Worm (Caenorhabditis elegans): ENCODE measurements around the gene str-168.

Gene str-168

DNA sequence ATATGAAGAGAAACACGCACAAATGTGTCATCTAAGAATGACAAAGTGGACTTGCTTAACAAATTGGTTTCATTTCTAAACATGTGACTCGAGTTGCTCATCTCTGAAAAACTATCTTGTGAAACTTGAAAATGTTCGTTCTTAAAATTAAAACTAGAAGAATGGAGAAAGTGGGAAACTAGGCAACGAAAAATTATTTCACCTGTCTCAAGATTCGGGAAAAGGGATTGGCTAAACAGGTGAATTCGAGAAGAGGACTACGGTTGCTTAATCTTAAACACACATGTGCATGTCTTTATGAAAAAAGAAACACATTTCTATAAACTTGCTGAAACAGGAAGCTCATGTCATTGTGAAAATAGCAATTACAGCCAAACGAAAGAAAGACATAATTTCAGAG, 42.3 kb downstream of the str-168 start, which contains the start of gene srz-24:
Gene srz-24 (minus strand): TSS at position 101 of the 400 bp plus-strand sequence.
- TF ChIP-seq ceh-9 (tag; optimal IDR thresholded peaks at IDR 0.05) (no peak), nhr-28 (tag; optimal IDR thresholded peaks at IDR 0.05) (no peak), ztf-11 (tag; optimal IDR thresholded peaks at IDR 0.05) (no peak), skn-1 (tag; optimal IDR thresholded peaks at IDR 0.05) (no peak), elt-1 (tag; optimal IDR thresholded peaks at IDR 0.05) (no peak), nhr-43 (tag; optimal IDR thresholded peaks at IDR 0.05; ENCODE audit: poor library complexity, severe bottlenecking) (no peak), lin-15B (tag; optimal IDR thresholded peaks at IDR 0.05) (no peak), ZK546.5 (tag; optimal IDR thresholded peaks at IDR 0.05) (no peak), pha-4 (tag; optimal IDR thresholded peaks at IDR 0.05) (no peak), nhr-237 (tag; optimal IDR thresholded peaks at IDR 0.05) (no peak), ama-1 (optimal IDR thresholded peaks at IDR 0.05) (no peak), R02D3.7 (tag; optimal IDR thresholded peaks at IDR 0.05) (no peak), elt-2 (tag; optimal IDR thresholded peaks at IDR 0.05) (no peak), aly-2 (tag; optimal IDR thresholded peaks at IDR 0.05) (no peak), daf-12 (tag; optimal IDR thresholded peaks at IDR 0.05) (no peak), ceh-82 (tag; optimal IDR thresholded peaks at IDR 0.05) (no peak), sea-2 (GFP tag; optimal IDR thresholded peaks at IDR 0.05) (no peak)

ce11 chrIV:4982477-4982876, 43.7 kb downstream of the str-168 start, which contains the start of gene E03H12.4:
TSS of gene E03H12.4 (plus strand) at chrIV:4982596.
- no peak for TF ChIP-seq egl-27 (tag; optimal IDR thresholded peaks at IDR 0.05)
- no peak for TF ChIP-seq lin-15B (tag; optimal IDR thresholded peaks at IDR 0.05)
- TF ChIP-seq ama-1 (optimal IDR thresholded peaks at IDR 0.05) = no peak
- TF ChIP-seq ztf-4 (tag; optimal IDR thresholded peaks at IDR 0.05) = no peak
- TF ChIP-seq ceh-82 (tag; optimal IDR thresholded peaks at IDR 0.05) = no peak
- no peak for TF ChIP-seq mdl-1 (tag; optimal IDR thresholded peaks at IDR 0.05)
- no peak for TF ChIP-seq elt-2 (tag; optimal IDR thresholded peaks at IDR 0.05)
- TF ChIP-seq ZK546.5 (tag; optimal IDR thresholded peaks at IDR 0.05) = no peak
- no peak for TF ChIP-seq tbx-2 (tag; optimal IDR thresholded peaks at IDR 0.05)

DNA sequence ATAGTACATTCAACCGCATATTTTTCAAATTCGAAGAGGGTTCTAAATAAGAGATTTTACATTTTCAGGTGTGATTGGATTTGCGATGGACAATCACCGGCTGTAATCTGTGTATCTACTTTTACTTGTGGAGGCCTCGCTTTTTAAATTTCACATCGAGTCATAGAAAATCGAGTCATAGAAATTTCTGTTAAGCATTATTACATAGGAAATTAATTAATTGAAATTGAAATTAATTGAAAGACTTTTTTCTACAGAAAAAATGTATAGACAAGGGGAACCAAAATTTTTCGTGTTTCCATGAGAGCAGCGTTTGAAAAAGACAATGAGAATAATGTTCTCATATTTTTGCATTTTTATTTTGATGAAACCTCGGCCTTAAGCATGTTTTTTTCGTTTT, 45.0 kb downstream of the str-168 start, which contains the start of gene clec-176:
Gene clec-176 (plus strand): TSS at position 301 of the 400 bp plus-strand sequence.
- no peak for TF ChIP-seq nfya-1 (tag; optimal IDR thresholded peaks at IDR 0.05; ENCODE audit: insufficient read depth)
- TF ChIP-seq zag-1 (tag; optimal IDR thresholded peaks at IDR 0.05) = no peak
- TF ChIP-seq pha-4 (tag; optimal IDR thresholded peaks at IDR 0.05) = no peak
- TF ChIP-seq ceh-28 (tag; optimal IDR thresholded peaks at IDR 0.05) = no peak
- TF ChIP-seq nhr-28 (tag; optimal IDR thresholded peaks at IDR 0.05) = no peak
- TF ChIP-seq unc-62 (GFP tag; optimal IDR thresholded peaks at IDR 0.05) = no peak
- no peak for TF ChIP-seq hmg-11 (tag; optimal IDR thresholded peaks at IDR 0.05)
- no peak for TF ChIP-seq mdl-1 (tag; optimal IDR thresholded peaks at IDR 0.05)
- TF ChIP-seq tbx-2 (tag; optimal IDR thresholded peaks at IDR 0.05) = no peak
- TF ChIP-seq ZK546.5 (tag; optimal IDR thresholded peaks at IDR 0.05) = no peak

DNA sequence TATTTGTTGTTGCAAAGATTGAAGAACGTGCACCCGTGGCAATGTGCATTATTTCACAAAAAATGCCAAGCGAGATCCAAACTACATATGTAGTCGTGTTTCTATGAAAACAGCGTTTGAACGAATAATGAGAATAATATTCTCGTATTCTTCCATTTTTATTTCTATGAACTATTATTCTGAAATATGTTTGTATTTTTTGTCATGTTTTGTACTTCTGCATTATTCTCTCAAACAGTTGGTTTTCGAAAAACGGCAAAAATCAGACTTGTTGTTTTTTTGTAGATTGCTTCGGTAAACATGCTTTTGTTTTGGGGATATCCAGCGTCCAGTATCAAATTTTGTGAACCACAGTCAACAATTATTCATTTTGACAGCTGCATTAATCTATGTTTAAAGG, 47.5 kb downstream of the str-168 start, which contains the start of gene clec-177:
Gene clec-177 (plus strand): TSS at position 301 of the 400 bp plus-strand sequence.
- TF ChIP-seq ZK546.5 (tag; optimal IDR thresholded peaks at IDR 0.05) = no peak
- TF ChIP-seq tbx-2 (tag; optimal IDR thresholded peaks at IDR 0.05) = no peak
- no peak for TF ChIP-seq ceh-28 (tag; optimal IDR thresholded peaks at IDR 0.05)

DNA sequence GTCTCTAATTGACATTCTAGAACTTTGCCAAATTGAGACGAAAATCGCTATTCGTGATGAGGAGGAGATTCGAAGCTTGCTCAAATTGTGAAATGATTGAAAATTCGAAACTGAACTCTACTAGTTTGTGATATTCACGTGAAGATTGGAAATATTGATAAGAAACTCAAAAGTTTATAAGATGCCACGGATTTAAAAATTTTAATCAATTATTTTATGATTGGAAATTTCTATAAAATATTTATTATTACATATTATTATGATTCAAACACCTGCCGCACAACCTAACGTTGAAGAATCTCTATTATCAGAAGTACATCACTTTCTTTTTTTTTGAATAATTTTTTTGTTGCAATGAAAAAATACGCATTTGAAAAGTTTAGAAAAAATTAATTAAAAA, 49.8 kb downstream of the str-168 start, which contains the start of gene E03H12.7:
Gene E03H12.7 (minus strand): TSS at position 101 of the 400 bp plus-strand sequence.
- TF ChIP-seq mml-1 (tag; optimal IDR thresholded peaks at IDR 0.05) (no peak), hmg-11 (tag; optimal IDR thresholded peaks at IDR 0.05) (no peak), unc-62 (GFP tag; optimal IDR thresholded peaks at IDR 0.05) (no peak), ceh-28 (tag; optimal IDR thresholded peaks at IDR 0.05) (no peak), elt-1 (tag; optimal IDR thresholded peaks at IDR 0.05) (no peak), aly-2 (tag; optimal IDR thresholded peaks at IDR 0.05) (no peak), sea-2 (GFP tag; optimal IDR thresholded peaks at IDR 0.05) (no peak), zag-1 (tag; optimal IDR thresholded peaks at IDR 0.05) (no peak), nhr-77 (tag; optimal IDR thresholded peaks at IDR 0.05) (no peak), nhr-43 (tag; optimal IDR thresholded peaks at IDR 0.05; ENCODE audit: poor library complexity, severe bottlenecking) (no peak), fkh-10 (GFP tag; optimal IDR thresholded peaks at IDR 0.05) (no peak), ztf-11 (tag; optimal IDR thresholded peaks at IDR 0.05) (no peak), nhr-25 (tag; optimal IDR thresholded peaks at IDR 0.05) (no peak), eor-1 (tag; optimal IDR thresholded peaks at IDR 0.05) (no peak), nhr-12 (tag; optimal IDR thresholded peaks at IDR 0.05) (no peak), tbx-2 (tag; optimal IDR thresholded peaks at IDR 0.05) (no peak), ceh-82 (tag; optimal IDR thresholded peaks at IDR 0.05) (no peak)

Measured in whole organism, L3 larva.